Worm (Caenorhabditis elegans) whole organism, L3 larva: ENCODE results near the gene srr-1.

Source experiments
- ZK546.5 ChIP-seq: sonication (generic microtip); optimal IDR thresholded peaks from 2 replicates; lab custom pipeline; 2017; ENCODE audit warnings: missing biosample characterization, missing genetic modification characterization
- aly-2 ChIP-seq: fragments of 150-350 bp; optimal IDR thresholded peaks from 2 replicates; lab custom pipeline; 2014; ENCODE audit warnings: missing biosample characterization, missing genetic modification characterization
- ceh-28 ChIP-seq: fragments of 150-350 bp; optimal IDR thresholded peaks from 2 replicates; lab custom pipeline; 2014; ENCODE audit warnings: missing biosample characterization, missing genetic modification reagents, missing genetic modification characterization
- egl-27 ChIP-seq: sonication (generic microtip); optimal IDR thresholded peaks from 4 replicates; lab custom pipeline; 2017; ENCODE audit warnings: missing biosample characterization, missing genetic modification reagents, missing genetic modification characterization
- elt-1 ChIP-seq: fragments of 150-350 bp; optimal IDR thresholded peaks from 2 replicates; lab custom pipeline; 2014; ENCODE audit warnings: missing biosample characterization, missing genetic modification characterization
- elt-3 ChIP-seq, 3 experiments: fragments of 150-350 bp in 1 of 3; sonication (generic microtip) in 2 of 3; optimal IDR thresholded peaks; 2 replicates in 2 of 3; 4 replicates in 1 of 3; lab custom pipeline; 2014 to 2017; ENCODE audit warnings: missing biosample characterization in 3 of 3, missing genetic modification characterization in 3 of 3
- fkh-10 ChIP-seq: sonication (generic microtip); optimal IDR thresholded peaks from 2 replicates; lab custom pipeline; 2017; ENCODE audit warnings: missing biosample characterization, missing genetic modification reagents, missing genetic modification characterization
- nhr-12 ChIP-seq: fragments of 150-350 bp; optimal IDR thresholded peaks from 2 replicates; lab custom pipeline; 2014; ENCODE audit warnings: missing biosample characterization, missing genetic modification characterization
- nhr-28 ChIP-seq: fragments of 150-350 bp; optimal IDR thresholded peaks from 2 replicates; lab custom pipeline; 2014; ENCODE audit warnings: missing biosample characterization, missing genetic modification characterization
- pha-4 ChIP-seq: fragments of 150-350 bp; optimal IDR thresholded peaks from 2 replicates; lab custom pipeline; 2014; ENCODE audit warnings: missing biosample characterization, missing genetic modification reagents, missing genetic modification characterization
- sea-2 ChIP-seq: fragments of 150-350 bp; sonication (generic microtip); optimal IDR thresholded peaks from 4 replicates; lab custom pipeline; 2014; ENCODE audit warnings: missing biosample characterization, missing genetic modification reagents, missing genetic modification characterization
- unc-62 ChIP-seq: fragments of 150-350 bp; sonication (generic microtip); optimal IDR thresholded peaks from 4 replicates; lab custom pipeline; 2014; ENCODE audit warnings: missing biosample characterization, missing genetic modification reagents, missing genetic modification characterization
- zag-1 ChIP-seq: fragments of 150-350 bp; optimal IDR thresholded peaks from 2 replicates; lab custom pipeline; 2014; ENCODE audit warnings: missing biosample characterization, missing genetic modification characterization
- ztf-11 ChIP-seq: fragments of 150-350 bp; optimal IDR thresholded peaks from 2 replicates; lab custom pipeline; 2014; ENCODE audit warnings: missing biosample characterization, missing genetic modification characterization

DNA sequence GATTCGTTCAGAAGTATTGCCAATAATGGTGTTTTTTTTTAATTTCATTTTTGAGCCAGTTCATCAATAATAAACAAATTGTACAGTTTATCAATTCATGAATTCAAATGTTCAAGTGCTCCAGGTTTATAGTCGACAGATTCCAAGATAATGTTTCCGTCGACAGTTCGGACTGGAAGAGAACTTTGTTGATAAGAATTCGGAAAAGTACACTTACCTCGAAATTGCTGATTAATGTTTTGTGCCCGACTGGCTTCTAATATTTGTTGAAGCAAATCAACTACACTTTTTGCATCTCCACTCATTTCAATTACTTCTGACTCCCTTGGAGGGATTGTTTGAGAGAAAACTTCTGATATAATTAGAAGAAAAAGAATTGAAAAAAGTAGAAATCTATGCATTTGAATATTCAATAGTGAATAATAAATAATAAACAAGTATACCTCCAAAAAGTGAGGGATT is 4.4 kb downstream of the srr-1 start, which contains the start of gene W07G4.8:
- TF ChIP-seq ZK546.5 (tag; lab: Kevin White, UChicago) (no peak), elt-3 (tag; optimal IDR thresholded peaks at IDR 0.05; lab: Kevin White, UChicago) (no peak), sea-2 (GFP tag; lab: Kevin White, UChicago) (no peak), elt-1 (tag; lab: Kevin White, UChicago) (no peak), fkh-10 (GFP tag; lab: Kevin White, UChicago) (no peak), nhr-28 (tag; lab: Kevin White, UChicago) (no peak), unc-62 (GFP tag; lab: Kevin White, UChicago) (no peak), ceh-28 (tag; lab: Kevin White, UChicago) (no peak), aly-2 (no peak), zag-1 (no peak), pha-4 (tag; lab: Kevin White, UChicago) (peak; percentile 41), egl-27 (tag; lab: Kevin White, UChicago) (no peak), nhr-12 (tag; lab: Kevin White, UChicago) (no peak), ztf-11 (tag; lab: Kevin White, UChicago) (no peak)
